Fruit fly (Drosophila melanogaster): ENCODE data around the gene CG14422.

Gene CG14422

dm6 chrX:2943086-2943485 lies at the start of gene CG14422:
CG14422 (plus strand) TSS chrX:2943386.
- no peak for TF ChIP-seq CG17801 (GFP tag; optimal IDR thresholded peaks at IDR 0.05; ENCODE audit: partially characterized antibody)

- TF ChIP-seq CG17801 (GFP tag; optimal IDR thresholded peaks at IDR 0.05; ENCODE audit: partially characterized antibody): no peak
These were observed 36.0 kb upstream of the CG14422 start for dm6 chrX:2907105-2907694.

- TF ChIP-seq CG17801 (GFP tag; optimal IDR thresholded peaks at IDR 0.05; ENCODE audit: partially characterized antibody): no peak
These were observed 30.6 kb upstream of the CG14422 start for dm6 chrX:2912581-2912980.

dm6 chrX:2914091-2914490 lies 29.1 kb upstream of the CG14422 start:
- no peak for TF ChIP-seq CG17801 (GFP tag; optimal IDR thresholded peaks at IDR 0.05; ENCODE audit: partially characterized antibody)

dm6 chrX:2915108-2915507 lies 28.1 kb upstream of the CG14422 start:
- no peak for TF ChIP-seq CG17801 (GFP tag; optimal IDR thresholded peaks at IDR 0.05; ENCODE audit: partially characterized antibody)

- no peak for TF ChIP-seq CG17801 (GFP tag; optimal IDR thresholded peaks at IDR 0.05; ENCODE audit: partially characterized antibody)
These were observed 24.6 kb upstream of the CG14422 start for dm6 chrX:2918551-2918950.

dm6 chrX:2919742-2920141 lies 23.4 kb upstream of the CG14422 start, which contains the start of gene CG3588:
CG3588 (plus strand) TSS chrX:2919770.
- TF ChIP-seq CG17801 (GFP tag; optimal IDR thresholded peaks at IDR 0.05; ENCODE audit: partially characterized antibody): no peak

dm6 chrX:2927158-2927557 lies 16.0 kb upstream of the CG14422 start, which contains the start of gene CG14424:
CG14424 (minus strand) TSS chrX:2927258.
- no peak for TF ChIP-seq CG17801 (GFP tag; optimal IDR thresholded peaks at IDR 0.05; ENCODE audit: partially characterized antibody)

- TF ChIP-seq CG17801 (GFP tag; optimal IDR thresholded peaks at IDR 0.05; ENCODE audit: partially characterized antibody): no peak
These were observed 13.7 kb upstream of the CG14422 start, which contains the start of gene CG32793 for dm6 chrX:2929496-2929895. CG32793 (plus strand) TSS chrX:2929796.

- TF ChIP-seq CG17801 (GFP tag; optimal IDR thresholded peaks at IDR 0.05; ENCODE audit: partially characterized antibody): no peak
These were observed 8.4 kb upstream of the CG14422 start, which contains the start of gene CG3592 for dm6 chrX:2934827-2935226. CG3592 (plus strand) TSS chrX:2935127.

- TF ChIP-seq CG17801 (GFP tag; optimal IDR thresholded peaks at IDR 0.05; ENCODE audit: partially characterized antibody): no peak
These were observed 6.5 kb upstream of the CG14422 start, which contains the start of gene CG3598 for dm6 chrX:2936727-2937126. CG3598 (plus strand) TSS chrX:2937027.

- TF ChIP-seq CG17801 (GFP tag; optimal IDR thresholded peaks at IDR 0.05; ENCODE audit: partially characterized antibody): no peak
These were observed 4.6 kb upstream of the CG14422 start, which contains the start of gene CG14420 for dm6 chrX:2938556-2938955. CG14420 (plus strand) TSS chrX:2938856.

dm6 chrX:2941108-2941507 lies 2.1 kb upstream of the CG14422 start, which contains the start of gene CG14421:
CG14421 (plus strand) TSS chrX:2941408.
- no peak for TF ChIP-seq CG17801 (GFP tag; optimal IDR thresholded peaks at IDR 0.05; ENCODE audit: partially characterized antibody)

- TF ChIP-seq CG17801 (GFP tag; optimal IDR thresholded peaks at IDR 0.05; ENCODE audit: partially characterized antibody): no peak
These were observed 1.9 kb downstream of the CG14422 start, which contains the start of gene CG14423 for dm6 chrX:2945103-2945502. CG14423 (plus strand) TSS chrX:2945403.

- TF ChIP-seq CG17801 (GFP tag; optimal IDR thresholded peaks at IDR 0.05; ENCODE audit: partially characterized antibody): no peak
These were observed 3.6 kb downstream of the CG14422 start, which contains the start of gene CG17959 for dm6 chrX:2946794-2947193. CG17959 (plus strand) TSS chrX:2947094.

dm6 chrX:2947545-2948072 lies 4.4 kb downstream of the CG14422 start, which contains the start of gene CG3603:
CG3603 (plus strand) TSS chrX:2948034.
- peak; percentile 93 for TF ChIP-seq CG17801 (GFP tag; optimal IDR thresholded peaks at IDR 0.05; ENCODE audit: partially characterized antibody)
